Worm (Caenorhabditis elegans): ENCODE measurements around the gene clec-167.

DNA sequence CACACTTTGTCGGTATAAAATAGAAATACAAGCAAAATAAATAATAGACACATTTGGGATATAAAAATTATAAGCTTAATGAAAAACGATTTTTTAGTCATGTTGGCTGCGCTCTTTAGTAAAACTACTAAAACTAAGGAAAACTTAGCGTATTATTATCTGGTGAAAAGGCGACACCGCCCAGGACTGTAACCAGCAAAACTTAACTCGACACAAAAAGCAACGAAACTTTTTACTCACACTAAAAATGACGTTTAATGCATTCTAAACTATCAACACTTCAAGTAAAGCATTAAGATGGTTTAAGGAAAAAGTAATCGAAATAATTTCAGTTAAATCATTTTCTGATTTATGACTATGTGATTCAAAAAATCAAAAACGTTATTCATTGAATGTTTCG, at the start of gene clec-167:
- no peak for TF ChIP-seq W03F9.2 (tag; optimal IDR thresholded peaks at IDR 0.05)
- TF ChIP-seq him-1 (tag; optimal IDR thresholded peaks at IDR 0.05) = no peak
